Worm (Caenorhabditis elegans): Measurements from ENCODE around the gene F09F7.5.

F09F7.5 gene

DNA sequence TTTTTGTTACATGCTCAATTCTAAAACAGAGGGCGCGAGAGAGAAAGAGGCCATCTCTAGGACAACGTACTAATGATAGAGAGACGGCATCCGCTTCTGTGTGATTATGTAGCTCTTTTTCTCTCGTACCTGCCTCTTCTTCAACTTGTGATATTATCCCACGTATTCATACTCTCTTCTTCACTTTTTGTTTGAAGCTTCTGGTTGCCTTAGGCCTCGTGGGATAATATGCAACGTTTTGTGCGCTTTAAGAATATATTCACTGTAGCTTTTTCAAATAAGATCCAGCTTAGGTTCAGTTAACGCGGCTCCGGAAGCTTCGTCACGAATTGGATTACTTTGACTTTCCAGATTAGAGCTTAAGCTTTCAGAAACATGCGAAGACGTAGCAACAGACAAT is 36.0 kb downstream of the F09F7.5 start, which contains the start of the genes F56D2.8 and uev-2:
Gene F56D2.8 (minus strand): TSS at position 101 of the 400 bp plus-strand sequence.
Gene uev-2 (plus strand): TSS at position 360 of the 400 bp plus-strand sequence.
- TF ChIP-seq B0310.2 (tag; optimal IDR thresholded peaks at IDR 0.05) (no peak), hmbx-1 (tag; optimal IDR thresholded peaks at IDR 0.05) (no peak), ama-1 (optimal IDR thresholded peaks at IDR 0.05) (no peak), tbx-11 (GFP tag; IDR thresholded peaks at IDR 0.05) (no peak), hnd-1 (tag; optimal IDR thresholded peaks at IDR 0.05) (no peak), ceh-36 (tag; optimal IDR thresholded peaks at IDR 0.05) (no peak), tbx-37 (GFP tag; conservative IDR thresholded peaks at IDR 0.05) (no peak), tra-4 (tag; optimal IDR thresholded peaks at IDR 0.05) (no peak), hmg-4 (GFP tag; optimal IDR thresholded peaks at IDR 0.05) (no peak), ceh-13 (GFP tag; optimal IDR thresholded peaks at IDR 0.05) (no peak), aly-1 (tag; optimal IDR thresholded peaks at IDR 0.05) (no peak), flt-1 (GFP tag; IDR thresholded peaks at IDR 0.05) (no peak), F13C5.2 (tag; optimal IDR thresholded peaks at IDR 0.05) (no peak), scrt-1 (GFP tag; IDR thresholded peaks at IDR 0.05) (no peak), sea-1 (GFP tag; conservative IDR thresholded peaks at IDR 0.05) (no peak)

- TF ChIP-seq tbx-37 (GFP tag; conservative IDR thresholded peaks at IDR 0.05) = no peak
- no peak for TF ChIP-seq ama-1 (optimal IDR thresholded peaks at IDR 0.05)
- TF ChIP-seq tra-4 (tag; optimal IDR thresholded peaks at IDR 0.05) = no peak
- TF ChIP-seq ets-7 (tag; optimal IDR thresholded peaks at IDR 0.05) = no peak
- no peak for TF ChIP-seq tbx-11 (GFP tag; IDR thresholded peaks at IDR 0.05)
- no peak for TF ChIP-seq hmg-4 (GFP tag; optimal IDR thresholded peaks at IDR 0.05)
- TF ChIP-seq ceh-13 (GFP tag; optimal IDR thresholded peaks at IDR 0.05) = no peak
- TF ChIP-seq flt-1 (GFP tag; IDR thresholded peaks at IDR 0.05) = no peak
- no peak for TF ChIP-seq sea-1 (GFP tag; conservative IDR thresholded peaks at IDR 0.05)
- TF ChIP-seq hmbx-1 (tag; optimal IDR thresholded peaks at IDR 0.05) = no peak
- no peak for TF ChIP-seq hnd-1 (tag; optimal IDR thresholded peaks at IDR 0.05)
- no peak for TF ChIP-seq aly-1 (tag; optimal IDR thresholded peaks at IDR 0.05)
- no peak for TF ChIP-seq pes-1 (GFP tag; IDR thresholded peaks at IDR 0.05)
These were observed 37.9 kb downstream of the F09F7.5 start, which contains the start of gene F56D2.3 for ce11 chrIII:5584647-5585046. Gene F56D2.3 (plus strand): TSS chrIII:5584947.

DNA sequence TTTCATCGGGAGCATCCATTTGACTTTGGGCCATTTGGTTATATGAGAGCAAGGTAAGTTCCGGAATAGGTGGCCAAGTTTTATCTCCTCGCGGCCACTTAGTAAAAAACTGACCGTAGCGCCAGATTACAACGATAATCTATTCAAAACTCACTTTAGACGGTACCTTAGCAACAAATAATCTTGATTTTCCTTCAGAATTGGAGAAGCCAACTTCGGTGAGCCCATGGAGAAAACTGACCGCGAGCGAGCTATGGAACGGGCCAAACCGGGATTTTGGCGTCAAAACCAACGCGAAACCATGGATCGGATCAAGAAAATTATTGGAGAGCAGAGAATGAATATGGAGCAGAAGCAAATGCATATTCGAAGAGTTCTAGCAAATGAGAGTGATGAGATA is 38.9 kb downstream of the F09F7.5 start:
- TF ChIP-seq B0310.2 (tag; optimal IDR thresholded peaks at IDR 0.05) = no peak
- TF ChIP-seq tbx-37 (GFP tag; conservative IDR thresholded peaks at IDR 0.05) = no peak
- no peak for TF ChIP-seq pes-1 (GFP tag; IDR thresholded peaks at IDR 0.05)
- no peak for TF ChIP-seq tbx-11 (GFP tag; IDR thresholded peaks at IDR 0.05)
- no peak for TF ChIP-seq ceh-13 (GFP tag; optimal IDR thresholded peaks at IDR 0.05)
- TF ChIP-seq ama-1 (optimal IDR thresholded peaks at IDR 0.05) = no peak
- no peak for TF ChIP-seq scrt-1 (GFP tag; IDR thresholded peaks at IDR 0.05)
- TF ChIP-seq hmbx-1 (tag; optimal IDR thresholded peaks at IDR 0.05) = no peak
- no peak for TF ChIP-seq ceh-36 (tag; optimal IDR thresholded peaks at IDR 0.05)
- no peak for TF ChIP-seq hmg-4 (GFP tag; optimal IDR thresholded peaks at IDR 0.05)
- no peak for TF ChIP-seq hnd-1 (tag; optimal IDR thresholded peaks at IDR 0.05)
- TF ChIP-seq tra-4 (tag; optimal IDR thresholded peaks at IDR 0.05) = no peak
- TF ChIP-seq aly-1 (tag; optimal IDR thresholded peaks at IDR 0.05) = no peak
- no peak for TF ChIP-seq ets-7 (tag; optimal IDR thresholded peaks at IDR 0.05)
- no peak for TF ChIP-seq flt-1 (GFP tag; IDR thresholded peaks at IDR 0.05)
- TF ChIP-seq F13C5.2 (tag; optimal IDR thresholded peaks at IDR 0.05) = no peak
- no peak for TF ChIP-seq sea-1 (GFP tag; conservative IDR thresholded peaks at IDR 0.05)

DNA sequence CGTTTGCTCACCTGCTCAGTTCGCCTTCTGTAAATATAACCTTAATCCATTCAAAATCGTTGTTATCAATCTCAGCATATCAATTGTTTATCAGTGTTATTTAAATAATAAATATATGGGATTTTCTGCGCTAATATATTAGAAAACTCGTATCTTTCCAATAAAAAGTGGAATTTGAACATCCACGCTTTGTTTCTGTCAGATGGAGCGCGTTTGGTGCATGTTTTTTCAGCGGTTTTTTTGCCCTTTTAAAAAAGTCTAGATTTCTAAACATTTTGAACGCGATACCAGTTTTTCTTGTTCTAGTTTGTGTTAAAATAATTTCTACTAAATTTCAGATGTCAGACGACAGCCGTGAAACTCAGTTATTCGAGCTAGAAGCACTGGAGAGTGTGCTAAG is 40.1 kb downstream of the F09F7.5 start, which contains the start of gene F56D2.2:
Gene F56D2.2 (plus strand): TSS at position 339 of the 400 bp plus-strand sequence.
- no peak for TF ChIP-seq hmbx-1 (tag; optimal IDR thresholded peaks at IDR 0.05)
- TF ChIP-seq B0310.2 (tag; optimal IDR thresholded peaks at IDR 0.05) = no peak
- no peak for TF ChIP-seq pes-1 (GFP tag; IDR thresholded peaks at IDR 0.05)
- no peak for TF ChIP-seq ceh-36 (tag; optimal IDR thresholded peaks at IDR 0.05)
- TF ChIP-seq hnd-1 (tag; optimal IDR thresholded peaks at IDR 0.05) = no peak
- no peak for TF ChIP-seq ama-1 (optimal IDR thresholded peaks at IDR 0.05)
- no peak for TF ChIP-seq aly-1 (tag; optimal IDR thresholded peaks at IDR 0.05)
- TF ChIP-seq scrt-1 (GFP tag; IDR thresholded peaks at IDR 0.05) = no peak
- no peak for TF ChIP-seq hmg-4 (GFP tag; optimal IDR thresholded peaks at IDR 0.05)

ce11 chrIII:5588746-5589145 is 42.0 kb downstream of the F09F7.5 start:
- TF ChIP-seq ama-1 (optimal IDR thresholded peaks at IDR 0.05) (no peak), tbx-11 (GFP tag; IDR thresholded peaks at IDR 0.05) (no peak), sea-1 (GFP tag; conservative IDR thresholded peaks at IDR 0.05) (no peak), hnd-1 (tag; optimal IDR thresholded peaks at IDR 0.05) (no peak), ets-7 (tag; optimal IDR thresholded peaks at IDR 0.05) (no peak), tbx-37 (GFP tag; conservative IDR thresholded peaks at IDR 0.05) (no peak), hmg-4 (GFP tag; optimal IDR thresholded peaks at IDR 0.05) (no peak), ceh-13 (GFP tag; optimal IDR thresholded peaks at IDR 0.05) (no peak), tra-4 (tag; optimal IDR thresholded peaks at IDR 0.05) (no peak), aly-1 (tag; optimal IDR thresholded peaks at IDR 0.05) (no peak), B0310.2 (tag; optimal IDR thresholded peaks at IDR 0.05) (no peak), flt-1 (GFP tag; IDR thresholded peaks at IDR 0.05) (no peak), scrt-1 (GFP tag; IDR thresholded peaks at IDR 0.05) (no peak), F13C5.2 (tag; optimal IDR thresholded peaks at IDR 0.05) (no peak), ceh-36 (tag; optimal IDR thresholded peaks at IDR 0.05) (no peak)

DNA sequence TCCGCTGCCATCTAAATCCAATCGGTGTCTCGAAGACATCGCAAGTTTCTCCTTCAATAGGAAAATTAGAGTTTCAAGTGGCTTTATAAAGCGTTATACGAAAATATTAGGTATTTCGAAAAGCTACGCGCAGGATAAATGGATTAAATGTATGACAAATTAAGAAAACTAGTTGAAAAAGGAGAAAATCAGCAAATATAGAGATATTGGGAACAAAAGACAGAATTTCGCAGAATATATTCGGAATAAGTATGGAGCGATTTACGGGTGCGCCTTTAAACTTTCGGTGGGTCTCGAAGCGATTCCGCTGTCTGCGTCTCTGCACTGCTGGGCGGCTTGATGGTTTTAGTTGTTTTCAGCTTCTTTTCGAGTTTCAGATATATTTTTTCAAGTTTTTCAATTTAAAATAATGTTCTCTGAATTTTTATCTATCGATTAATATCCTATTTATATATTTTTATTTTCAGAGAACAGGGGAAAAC is 44.9 kb downstream of the F09F7.5 start, which contains the start of the genes ddx-15 and ucr-1:
Gene ddx-15 (minus strand): TSS at position 51 of the 482 bp plus-strand sequence.
Gene ucr-1 (plus strand): TSS at position 468 of the 482 bp plus-strand sequence.
- TF ChIP-seq ama-1 (optimal IDR thresholded peaks at IDR 0.05) = no peak
- no peak for TF ChIP-seq sea-1 (GFP tag; conservative IDR thresholded peaks at IDR 0.05)
- no peak for TF ChIP-seq flt-1 (GFP tag; IDR thresholded peaks at IDR 0.05)
- no peak for TF ChIP-seq B0310.2 (tag; optimal IDR thresholded peaks at IDR 0.05)
- no peak for TF ChIP-seq tbx-37 (GFP tag; conservative IDR thresholded peaks at IDR 0.05)
- TF ChIP-seq tra-4 (tag; optimal IDR thresholded peaks at IDR 0.05) = no peak
- TF ChIP-seq aly-1 (tag; optimal IDR thresholded peaks at IDR 0.05) = no peak
- TF ChIP-seq pes-1 (GFP tag; IDR thresholded peaks at IDR 0.05) = no peak
- no peak for TF ChIP-seq ceh-36 (tag; optimal IDR thresholded peaks at IDR 0.05)
- TF ChIP-seq ets-7 (tag; optimal IDR thresholded peaks at IDR 0.05) = no peak
- no peak for TF ChIP-seq ceh-13 (GFP tag; optimal IDR thresholded peaks at IDR 0.05)
- TF ChIP-seq scrt-1 (GFP tag; IDR thresholded peaks at IDR 0.05) = no peak
- no peak for TF ChIP-seq tbx-11 (GFP tag; IDR thresholded peaks at IDR 0.05)
- TF ChIP-seq hmbx-1 (tag; optimal IDR thresholded peaks at IDR 0.05) = no peak
- no peak for TF ChIP-seq hnd-1 (tag; optimal IDR thresholded peaks at IDR 0.05)
- TF ChIP-seq hmg-4 (GFP tag; optimal IDR thresholded peaks at IDR 0.05) = no peak
- TF ChIP-seq F13C5.2 (tag; optimal IDR thresholded peaks at IDR 0.05) = no peak

All from whole organism, early embryonic.